Fruit fly (Drosophila melanogaster) whole organism, prepupa: ENCODE results near the gene CG10140.

Source experiments
- CG6808 ChIP-seq: fragments of 200-800 bp; sonication (Bioruptor generic); optimal IDR thresholded peaks from 3 replicates; lab custom pipeline; 2017; ENCODE audit warnings: missing biosample characterization, missing genetic modification characterization, mild to moderate bottlenecking, moderate library complexity, missing genetic modification reagents
- CG9139 ChIP-seq: fragments of 200-800 bp; sonication (Bioruptor generic); optimal IDR thresholded peaks from 3 replicates; lab custom pipeline; 2017; ENCODE audit warnings: missing biosample characterization, mild to moderate bottlenecking, missing genetic modification characterization
- Ets21C ChIP-seq: fragments of 200-800 bp; sonication (Bioruptor generic); optimal IDR thresholded peaks from 3 replicates; lab custom pipeline; 2016; ENCODE audit warnings: missing biosample characterization, missing genetic modification characterization
- Ets96B ChIP-seq: fragments of 200-800 bp; optimal IDR thresholded peaks from 2 replicates; lab custom pipeline; 2019; ENCODE audit warnings: missing biosample characterization, mild to moderate bottlenecking, missing genetic modification characterization, moderate library complexity
- Gug ChIP-seq: fragments of 200-800 bp; sonication (Bioruptor generic); IDR thresholded peaks from 2 replicates; pipeline ENCODE4 v1.3.6; 2022; ENCODE audit warnings: missing biosample characterization, missing genetic modification characterization
- Lpt ChIP-seq: fragments of 200-800 bp; sonication (Bioruptor generic); optimal IDR thresholded peaks from 3 replicates; lab custom pipeline; 2016; ENCODE audit warnings: missing biosample characterization, missing genetic modification characterization
- OdsH ChIP-seq: fragments of 200-800 bp; sonication (Bioruptor generic); optimal IDR thresholded peaks from 3 replicates; lab custom pipeline; 2016; ENCODE audit warnings: missing biosample characterization, missing genetic modification characterization
- achi ChIP-seq: fragments of 200-800 bp; sonication (Bioruptor generic); optimal IDR thresholded peaks from 3 replicates; lab custom pipeline; 2016; ENCODE audit warnings: missing biosample characterization, missing genetic modification characterization
- svp ChIP-seq: fragments of 200-800 bp; sonication (Bioruptor generic); peaks from one replicate; lab custom pipeline; 2016; ENCODE audit warnings: missing biosample characterization, missing genetic modification characterization

DNA sequence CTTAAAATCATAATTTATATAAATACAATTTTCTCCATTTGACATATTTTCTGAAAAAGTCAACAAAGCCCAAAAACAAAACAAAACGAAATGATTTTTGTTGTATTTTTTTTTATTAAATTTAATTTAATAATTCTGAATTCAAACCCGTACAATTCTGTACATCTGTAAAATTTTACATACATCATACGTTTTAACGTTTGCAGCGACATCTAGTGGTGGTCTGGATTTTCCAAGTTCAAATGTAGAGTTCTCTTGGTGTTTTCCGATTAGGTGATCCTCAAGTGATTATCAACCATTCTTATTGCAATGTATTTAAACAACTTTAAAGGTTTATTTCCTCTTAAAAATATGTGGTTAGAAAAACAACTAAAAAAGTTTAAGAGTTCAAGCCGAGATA, 29.3 kb downstream of the CG10140 start:
- no peak for TF ChIP-seq Gug (GFP tag; lab: Robert Waterston, UW)
- no peak for TF ChIP-seq Ets21C
- TF ChIP-seq CG6808 (GFP tag; lab: Kevin White, UChicago): no peak
- TF ChIP-seq OdsH (GFP tag; lab: Kevin White, UChicago): no peak
- TF ChIP-seq svp (GFP tag; lab: Kevin White, UChicago): no peak
- no peak for TF ChIP-seq Lpt
- TF ChIP-seq achi (GFP tag; lab: Kevin White, UChicago): no peak
- TF ChIP-seq CG9139 (GFP tag; lab: Kevin White, UChicago): no peak
- no peak for TF ChIP-seq Ets96B
